Fruit fly (Drosophila melanogaster): ENCODE results near the gene PMCA.
"Not testable (repeated sequence)": the region's sequence is repeated elsewhere in the genome, so short reads cannot be mapped to it uniquely, and the experiment has no call there.

Gene PMCA

dm6 chr4:379142-379541, 20.4 kb upstream of the PMCA start:
- no peak for TF ChIP-seq noc (tag; optimal IDR thresholded peaks at IDR 0.05)

dm6 chr4:359759-360290, 1.1 kb upstream of the PMCA start, which contains the start of gene Hcf:
Gene Hcf (plus strand): TSS chr4:359938.
- TF ChIP-seq noc (tag; optimal IDR thresholded peaks at IDR 0.05): no peak

dm6 chr4:358930-359268, 182 bp upstream of the PMCA start:
- TF ChIP-seq noc (tag; optimal IDR thresholded peaks at IDR 0.05): no peak

- no peak for TF ChIP-seq noc (tag; optimal IDR thresholded peaks at IDR 0.05)
Measured at dm6 chr4:336021-336420, 22.7 kb downstream of the PMCA start.

- no peak for TF ChIP-seq noc (tag; optimal IDR thresholded peaks at IDR 0.05)
Measured at dm6 chr4:332268-332667, 26.4 kb downstream of the PMCA start.

- no peak for TF ChIP-seq noc (tag; optimal IDR thresholded peaks at IDR 0.05)
Measured at dm6 chr4:329119-329518, 29.6 kb downstream of the PMCA start.

- TF ChIP-seq noc (tag; optimal IDR thresholded peaks at IDR 0.05): no peak
Measured at dm6 chr4:318795-319194, 39.9 kb downstream of the PMCA start.

dm6 chr4:315322-315721, 43.4 kb downstream of the PMCA start:
- TF ChIP-seq noc (tag; optimal IDR thresholded peaks at IDR 0.05): no peak

dm6 chr4:314672-315266, 43.9 kb downstream of the PMCA start, which contains the start of gene Rnf11:
Gene Rnf11 (plus strand): TSS chr4:314923.
- TF ChIP-seq noc (tag; optimal IDR thresholded peaks at IDR 0.05): no peak

- TF ChIP-seq noc (tag; optimal IDR thresholded peaks at IDR 0.05): no peak
Measured at dm6 chr4:313696-314104, 45.0 kb downstream of the PMCA start, which contains the start of gene Zip102B. Gene Zip102B (minus strand): TSS chr4:314087.

- TF ChIP-seq noc (tag; optimal IDR thresholded peaks at IDR 0.05): no peak
Measured at dm6 chr4:310670-311069, 48.0 kb downstream of the PMCA start.

dm6 chr4:307931-308330, 50.8 kb downstream of the PMCA start, which contains the start of gene Rad23:
Gene Rad23 (plus strand): TSS chr4:308093.
- TF ChIP-seq noc (tag; optimal IDR thresholded peaks at IDR 0.05): no peak

dm6 chr4:306431-307342, 52.0 kb downstream of the PMCA start, which contains the start of gene Syt7:
Gene Syt7 (minus strand): TSS chr4:306481.
- TF ChIP-seq noc (tag; optimal IDR thresholded peaks at IDR 0.05): not testable (repeated sequence)

- TF ChIP-seq noc (tag; optimal IDR thresholded peaks at IDR 0.05): no peak
Measured at dm6 chr4:305697-306096, 53.0 kb downstream of the PMCA start.

- no peak for TF ChIP-seq noc (tag; optimal IDR thresholded peaks at IDR 0.05)
Measured at dm6 chr4:292403-292802, 66.3 kb downstream of the PMCA start.
